Worm (Caenorhabditis elegans) whole organism, L1 larva: ENCODE data around the gene F53E10.6.

Source experiments
- egl-27 ChIP-seq, 2 experiments: fragments of 150-350 bp in 1 of 2; sonication (generic microtip); optimal IDR thresholded peaks; 3 replicates each; lab custom pipeline; 2017 to 2018; ENCODE audit warnings: missing biosample characterization in 2 of 2, missing genetic modification characterization in 2 of 2, missing genetic modification reagents in 2 of 2
- fkh-4 ChIP-seq: sonication (generic microtip); optimal IDR thresholded peaks from 2 replicates; lab custom pipeline; 2016; ENCODE audit warnings: missing compliant biosample characterization, missing genetic modification characterization, borderline replicate concordance
- pqm-1 ChIP-seq: sonication (generic microtip); optimal IDR thresholded peaks from 3 replicates; lab custom pipeline; 2017; ENCODE audit warnings: missing biosample characterization, missing genetic modification characterization
- skn-1 ChIP-seq: fragments of 150-350 bp; optimal IDR thresholded peaks from 2 replicates; lab custom pipeline; 2014; ENCODE audit warnings: missing biosample characterization, missing genetic modification characterization
- tbx-2 ChIP-seq: sonication (generic microtip); optimal IDR thresholded peaks from 2 replicates; lab custom pipeline; 2016; ENCODE audit warnings: missing genetic modification characterization, missing compliant biosample characterization
- unc-30 ChIP-seq: sonication (generic microtip); optimal IDR thresholded peaks from 2 replicates; lab custom pipeline; 2017; ENCODE audit warnings: missing biosample characterization, missing genetic modification characterization

ce11 chrV:2565525-2565924 is 37.3 kb downstream of the F53E10.6 start, which contains the start of gene Y45G12C.1:
- no peak for TF ChIP-seq skn-1 (tag; lab: Kevin White, UChicago)
- no peak for TF ChIP-seq egl-27 (tag; optimal IDR thresholded peaks at IDR 0.05; lab: Kevin White, UChicago)
- TF ChIP-seq unc-30 (tag; lab: Kevin White, UChicago): no peak
- TF ChIP-seq fkh-4 (tag; lab: Kevin White, UChicago): no peak
- no peak for TF ChIP-seq pqm-1 (tag; lab: Kevin White, UChicago)
- TF ChIP-seq tbx-2 (tag; lab: Kevin White, UChicago): no peak
